Worm (Caenorhabditis elegans): ENCODE results near the gene mtl-1.

mtl-1 gene

DNA sequence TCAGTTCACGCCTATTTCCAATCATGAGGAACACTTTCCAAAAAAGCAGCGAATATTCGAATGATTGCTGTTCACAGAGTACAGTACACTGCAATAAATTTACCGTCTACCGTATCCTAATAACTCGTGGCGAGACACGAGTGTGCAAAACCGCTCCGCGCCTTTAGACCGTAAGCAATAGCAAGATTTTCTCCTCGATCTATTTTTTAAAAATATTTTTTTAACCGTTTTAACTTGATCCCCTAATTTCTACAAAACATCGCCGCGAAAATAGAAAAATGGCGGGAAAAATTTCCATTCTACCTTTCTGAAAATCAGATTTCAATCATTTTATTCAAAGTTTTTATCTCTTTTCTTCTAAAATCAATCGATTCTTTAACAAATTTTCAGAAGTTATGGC, 11.0 kb upstream of the mtl-1 start, which contains the start of gene era-1 (continued):
- TF ChIP-seq zim-3 (tag; optimal IDR thresholded peaks at IDR 0.05) (no peak), ets-4 (GFP tag; optimal IDR thresholded peaks at IDR 0.05) (no peak), Y67H2A.10 (GFP tag; conservative IDR thresholded peaks at IDR 0.05) (no peak), lsl-1 (GFP tag; optimal IDR thresholded peaks at IDR 0.05) (peak; percentile 92), nhr-27 (tag; optimal IDR thresholded peaks at IDR 0.05) (no peak), fkh-3 (tag; optimal IDR thresholded peaks at IDR 0.05) (no peak), tlf-1 (GFP tag; optimal IDR thresholded peaks at IDR 0.05) (no peak), F10E7.11 (tag; optimal IDR thresholded peaks at IDR 0.05) (no peak), rec-8 (tag; optimal IDR thresholded peaks at IDR 0.05) (no peak), ekl-4 (GFP tag; IDR thresholded peaks at IDR 0.05) (no peak), F55B11.4 (tag; optimal IDR thresholded peaks at IDR 0.05; ENCODE audit: borderline replicate concordance, insufficient read depth) (no peak), rpc-1 (optimal IDR thresholded peaks at IDR 0.05) (no peak), rpc-1 (tag; optimal IDR thresholded peaks at IDR 0.05) (no peak), F49E8.2 (tag; optimal IDR thresholded peaks at IDR 0.05; ENCODE audit: insufficient read depth) (no peak), F52B5.7 (tag; optimal IDR thresholded peaks at IDR 0.05) (no peak), F39B2.1 (GFP tag; IDR thresholded peaks at IDR 0.05) (no peak), ceh-40 (GFP tag; IDR thresholded peaks at IDR 0.05) (no peak), F57A8.1 (GFP tag; optimal IDR thresholded peaks at IDR 0.05) (no peak), efl-1 (GFP tag; optimal IDR thresholded peaks at IDR 0.05) (peak; percentile 77), F22D6.2 (tag; optimal IDR thresholded peaks at IDR 0.05) (no peak), bed-2 (GFP tag; IDR thresholded peaks at IDR 0.05) (no peak), ceh-100 (GFP tag; IDR thresholded peaks at IDR 0.05) (no peak), ztf-26 (tag; optimal IDR thresholded peaks at IDR 0.05) (no peak), dox-1 (GFP tag; IDR thresholded peaks at IDR 0.05) (0 out of 2 replicates have a peak, but pooled peaks have one; percentile 21)

DNA sequence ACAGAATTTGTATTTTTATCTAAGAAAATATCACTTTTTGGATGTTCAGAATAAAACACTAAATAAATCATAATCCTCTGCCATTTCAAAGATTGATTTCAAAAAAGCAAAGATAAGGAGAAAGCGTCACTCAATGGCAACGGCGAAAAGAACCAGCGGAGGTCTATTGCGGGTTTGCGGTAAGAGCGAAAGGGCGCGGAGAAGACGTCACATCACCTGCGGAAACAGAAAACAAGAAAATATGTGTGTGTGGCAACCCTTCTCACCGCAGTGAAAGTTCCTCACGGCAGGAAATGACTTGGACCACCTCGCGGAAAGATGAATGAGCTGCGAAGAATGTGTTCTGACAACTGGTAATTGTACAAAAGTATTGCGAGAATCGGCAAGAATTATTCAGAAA, 8.2 kb upstream of the mtl-1 start:
- TF ChIP-seq F55B11.4 (tag; optimal IDR thresholded peaks at IDR 0.05; ENCODE audit: borderline replicate concordance, insufficient read depth) (no peak), F52B5.7 (tag; optimal IDR thresholded peaks at IDR 0.05) (no peak), F23B12.7 (tag; optimal IDR thresholded peaks at IDR 0.05; ENCODE audit: insufficient read depth) (no peak), madf-10 (tag; optimal IDR thresholded peaks at IDR 0.05) (no peak), nhr-90 (tag; optimal IDR thresholded peaks at IDR 0.05) (no peak), lsy-27 (tag; optimal IDR thresholded peaks at IDR 0.05; ENCODE audit: borderline replicate concordance, insufficient read depth) (no peak), ztf-28 (GFP tag; IDR thresholded peaks at IDR 0.05) (no peak), hmg-1.2 (GFP tag; IDR thresholded peaks at IDR 0.05) (no peak), attf-5 (GFP tag; optimal IDR thresholded peaks at IDR 0.05) (no peak), rcor-1 (GFP tag; IDR thresholded peaks at IDR 0.05) (no peak), snpc-1.1 (tag; optimal IDR thresholded peaks at IDR 0.05; ENCODE audit: insufficient read depth) (no peak), hmg-20 (GFP tag; IDR thresholded peaks at IDR 0.05) (no peak), unc-62 (GFP tag; optimal IDR thresholded peaks at IDR 0.05) (no peak), aptf-3 (GFP tag; IDR thresholded peaks at IDR 0.05) (no peak), F49E8.2 (tag; optimal IDR thresholded peaks at IDR 0.05; ENCODE audit: insufficient read depth) (no peak), pha-4 (tag; optimal IDR thresholded peaks at IDR 0.05) (no peak), attf-3 (GFP tag; conservative IDR thresholded peaks at IDR 0.05) (no peak), him-1 (tag; optimal IDR thresholded peaks at IDR 0.05) (no peak), dpff-1 (tag; optimal IDR thresholded peaks at IDR 0.05) (no peak), xnd-1 (tag; optimal IDR thresholded peaks at IDR 0.05) (no peak)

All from whole organism, young adult.